Worm (Caenorhabditis elegans) whole organism, L2 larva: ENCODE results near the gene F35H8.4.

Experiments
- C34F6.9 ChIP-seq: fragments of 150-350 bp; optimal IDR thresholded peaks from 2 replicates; lab custom pipeline; 2014; ENCODE audit warnings: missing biosample characterization, missing genetic modification characterization
- F13H6.1 ChIP-seq: sonication (generic microtip); optimal IDR thresholded peaks from 2 replicates; lab custom pipeline; 2016; ENCODE audit warnings: missing genetic modification characterization, missing compliant biosample characterization
- Y55F3AM.14 ChIP-seq: fragments of 200-800 bp; sonication (Bioruptor generic); optimal IDR thresholded peaks from 2 replicates; lab custom pipeline; 2018; ENCODE audit warnings: mild to moderate bottlenecking, missing genetic modification characterization, missing compliant biosample characterization
- ama-1 ChIP-seq: fragments of 150-350 bp; optimal IDR thresholded peaks from 2 replicates; lab custom pipeline; 2018; ENCODE audit warnings: inconsistent platforms
- blmp-1 ChIP-seq: sonication (generic microtip); optimal IDR thresholded peaks from 2 replicates; lab custom pipeline; 2017; ENCODE audit warnings: missing genetic modification characterization, mild to moderate bottlenecking, missing compliant biosample characterization, antibody characterized with exemption, moderate library complexity; ENCODE audit not compliant: insufficient read depth
- ceh-16 ChIP-seq: fragments of 150-350 bp; optimal IDR thresholded peaks from 2 replicates; lab custom pipeline; 2014; ENCODE audit warnings: missing biosample characterization, missing genetic modification characterization
- crh-2 ChIP-seq: sonication (generic microtip); optimal IDR thresholded peaks from 2 replicates; lab custom pipeline; 2017; ENCODE audit warnings: missing biosample characterization, missing genetic modification characterization
- egl-27 ChIP-seq: sonication (generic microtip); optimal IDR thresholded peaks from 3 replicates; lab custom pipeline; 2017; ENCODE audit warnings: missing biosample characterization, missing genetic modification reagents, missing genetic modification characterization
- fos-1 ChIP-seq: fragments of 150-350 bp; optimal IDR thresholded peaks from 2 replicates; lab custom pipeline; 2014; ENCODE audit warnings: missing biosample characterization, missing genetic modification characterization
- gmeb-1 ChIP-seq: fragments of 150-350 bp; optimal IDR thresholded peaks from 2 replicates; lab custom pipeline; 2014; ENCODE audit warnings: missing biosample characterization, missing genetic modification characterization
- lin-13 ChIP-seq: fragments of 150-350 bp; optimal IDR thresholded peaks from 2 replicates; lab custom pipeline; 2014; ENCODE audit warnings: missing biosample characterization, missing genetic modification reagents, missing genetic modification characterization
- lin-39 ChIP-seq: fragments of 150-350 bp; optimal IDR thresholded peaks from 2 replicates; lab custom pipeline; 2014; ENCODE audit warnings: missing biosample characterization, missing genetic modification reagents, missing genetic modification characterization
- lsy-2 ChIP-seq, 2 experiments: fragments of 150-350 bp in 1 of 2; sonication (generic microtip) in 1 of 2; optimal IDR thresholded peaks; 2 replicates each; lab custom pipeline; 2014 to 2017; ENCODE audit warnings: missing biosample characterization in 2 of 2, missing genetic modification characterization in 2 of 2
- mab-5 ChIP-seq: fragments of 150-350 bp; optimal IDR thresholded peaks from 2 replicates; lab custom pipeline; 2014; ENCODE audit warnings: missing biosample characterization, missing genetic modification characterization
- mdl-1 ChIP-seq, 2 experiments: fragments of 150-350 bp in 1 of 2; sonication (generic microtip) in 1 of 2; optimal IDR thresholded peaks; 2 replicates each; lab custom pipeline; 2017; ENCODE audit warnings: missing biosample characterization in 2 of 2, missing genetic modification characterization in 2 of 2
- nhr-12 ChIP-seq: fragments of 150-350 bp; optimal IDR thresholded peaks from 2 replicates; lab custom pipeline; 2014; ENCODE audit warnings: missing biosample characterization, missing genetic modification characterization
- nhr-129 ChIP-seq: fragments of 150-350 bp; optimal IDR thresholded peaks from 2 replicates; lab custom pipeline; 2014; ENCODE audit warnings: missing biosample characterization, missing genetic modification characterization
- nhr-21 ChIP-seq: fragments of 150-350 bp; optimal IDR thresholded peaks from 2 replicates; lab custom pipeline; 2014; ENCODE audit warnings: missing biosample characterization, missing genetic modification characterization
- nhr-237 ChIP-seq: fragments of 150-350 bp; optimal IDR thresholded peaks from 2 replicates; lab custom pipeline; 2014; ENCODE audit warnings: missing biosample characterization, missing genetic modification characterization
- nhr-25 ChIP-seq: fragments of 150-350 bp; sonication (generic microtip); optimal IDR thresholded peaks from 3 replicates; lab custom pipeline; 2014; ENCODE audit warnings: missing biosample characterization, missing genetic modification characterization
- nhr-6 ChIP-seq: fragments of 150-350 bp; optimal IDR thresholded peaks from 2 replicates; lab custom pipeline; 2014; ENCODE audit warnings: missing biosample characterization, missing genetic modification characterization
- nhr-77 ChIP-seq: fragments of 150-350 bp; optimal IDR thresholded peaks from 2 replicates; lab custom pipeline; 2014; ENCODE audit warnings: missing biosample characterization, missing genetic modification characterization
- peb-1 ChIP-seq: fragments of 150-350 bp; optimal IDR thresholded peaks from 2 replicates; lab custom pipeline; 2014; ENCODE audit warnings: missing biosample characterization, missing genetic modification characterization
- sem-4 ChIP-seq: fragments of 150-350 bp; optimal IDR thresholded peaks from 2 replicates; lab custom pipeline; 2014; ENCODE audit warnings: missing biosample characterization, missing genetic modification reagents, missing genetic modification characterization
- sma-3 ChIP-seq: sonication (generic microtip); optimal IDR thresholded peaks from 2 replicates; lab custom pipeline; 2016; ENCODE audit warnings: missing genetic modification reagents, missing genetic modification characterization, missing compliant biosample characterization
- sma-9 ChIP-seq, 2 experiments: fragments of 150-350 bp in 1 of 2; sonication (generic microtip) in 1 of 2; optimal IDR thresholded peaks; 2 replicates each; lab custom pipeline; 2014 to 2016; ENCODE audit warnings: missing genetic modification characterization in 2 of 2, mild to moderate bottlenecking in 1 of 2, missing biosample characterization in 1 of 2, missing compliant biosample characterization in 1 of 2, missing genetic modification reagents in 1 of 2, moderate library complexity in 1 of 2
- unc-55 ChIP-seq: fragments of 150-350 bp; sonication (generic microtip); optimal IDR thresholded peaks from 3 replicates; lab custom pipeline; 2014; ENCODE audit warnings: missing biosample characterization, missing genetic modification reagents, missing genetic modification characterization
- zag-1 ChIP-seq: fragments of 150-350 bp; optimal IDR thresholded peaks from 2 replicates; lab custom pipeline; 2014; ENCODE audit warnings: missing biosample characterization, missing genetic modification characterization
- ztf-1 ChIP-seq: fragments of 200-800 bp; sonication (Bioruptor generic); conservative IDR thresholded peaks from 2 replicates; pipeline ENCODE4 v1.3.6; 2022; ENCODE audit warnings: missing genetic modification characterization, missing compliant biosample characterization
- ztf-4 ChIP-seq: fragments of 150-350 bp; optimal IDR thresholded peaks from 2 replicates; lab custom pipeline; 2014; ENCODE audit warnings: missing biosample characterization, missing genetic modification characterization

The F35H8.4 gene

ce11 chrII:9603419-9603818 is 43.6 kb upstream of the F35H8.4 start (continued):
- TF ChIP-seq sem-4 = peak; percentile 93

- TF ChIP-seq crh-2 (tag; lab: Kevin White, UChicago) (peak; percentile 42), gmeb-1 (tag; lab: Kevin White, UChicago) (peak; percentile 17), mab-5 (tag; lab: Kevin White, UChicago) (no peak), sma-9 (GFP tag; optimal IDR thresholded peaks at IDR 0.05; lab: Kevin White, UChicago) (peak; percentile 55), sma-9 (tag; optimal IDR thresholded peaks at IDR 0.05; lab: Kevin White, UChicago) (no peak), egl-27 (tag; lab: Kevin White, UChicago) (no peak), blmp-1 (peak; percentile 45)
- TF ChIP-seq, all 48 proteins: peak for 4
Observed at ce11 chrII:9602566-9602965, 42.7 kb upstream of the F35H8.4 start.

- TF ChIP-seq sma-9 (GFP tag; optimal IDR thresholded peaks at IDR 0.05; lab: Kevin White, UChicago) (peak; percentile 87), sma-9 (tag; optimal IDR thresholded peaks at IDR 0.05; lab: Kevin White, UChicago) (no peak), mab-5 (tag; lab: Kevin White, UChicago) (no peak), crh-2 (tag; lab: Kevin White, UChicago) (peak; percentile 75), unc-55 (GFP tag; lab: Kevin White, UChicago) (no peak), mdl-1 (tag; optimal IDR thresholded peaks at IDR 0.05; lab: Kevin White, UChicago) (peak; percentile 3 to 70), nhr-6 (tag; lab: Kevin White, UChicago) (peak; percentile 27), nhr-129 (tag; lab: Kevin White, UChicago) (peak; percentile 86), C34F6.9 (tag; lab: Kevin White, UChicago) (peak; percentile 36), blmp-1 (peak; percentile 68), zag-1 (tag; lab: Kevin White, UChicago) (no peak), lin-13 (GFP tag; lab: Kevin White, UChicago) (peak; percentile 9), sma-3 (GFP tag; lab: Kevin White, UChicago) (peak; percentile 17), ztf-4 (peak; percentile 72), nhr-21 (tag; lab: Kevin White, UChicago) (peak; percentile 12), ama-1 (lab: Kevin White, UChicago) (no peak), gmeb-1 (tag; lab: Kevin White, UChicago) (peak; percentile 54), nhr-25 (tag; lab: Kevin White, UChicago) (peak; percentile 86), lsy-2 (tag; optimal IDR thresholded peaks at IDR 0.05; lab: Kevin White, UChicago) (peak in 1 of 2 experiments; percentile 60), sem-4 (peak; percentile 72)
Observed at ce11 chrII:9601679-9602078, 41.9 kb upstream of the F35H8.4 start.

ce11 chrII:9601069-9601468 is 41.2 kb upstream of the F35H8.4 start:
- TF ChIP-seq egl-27 (tag; lab: Kevin White, UChicago) (peak; percentile 57), peb-1 (tag; lab: Kevin White, UChicago) (no peak), F13H6.1 (peak; percentile 68), nhr-6 (tag; lab: Kevin White, UChicago) (peak; percentile 58), lin-39 (tag; lab: Kevin White, UChicago) (no peak), C34F6.9 (tag; lab: Kevin White, UChicago) (peak; percentile 55), ama-1 (lab: Kevin White, UChicago) (peak; percentile 41), mab-5 (tag; lab: Kevin White, UChicago) (peak; percentile 31), sma-3 (GFP tag; lab: Kevin White, UChicago) (peak; percentile 84), crh-2 (tag; lab: Kevin White, UChicago) (peak; percentile 63), nhr-21 (tag; lab: Kevin White, UChicago) (peak; percentile 95), nhr-237 (no peak), sma-9 (GFP tag; optimal IDR thresholded peaks at IDR 0.05; lab: Kevin White, UChicago) (peak; percentile 95), sma-9 (tag; optimal IDR thresholded peaks at IDR 0.05; lab: Kevin White, UChicago) (no peak), nhr-129 (tag; lab: Kevin White, UChicago) (peak; percentile 87), gmeb-1 (tag; lab: Kevin White, UChicago) (peak; percentile 63), sem-4 (peak; percentile 85), nhr-25 (tag; lab: Kevin White, UChicago) (peak; percentile 96), nhr-12 (tag; lab: Kevin White, UChicago) (no peak), ceh-16 (tag; lab: Kevin White, UChicago) (peak; percentile 36), blmp-1 (peak; percentile 86), lsy-2 (tag; optimal IDR thresholded peaks at IDR 0.05; lab: Kevin White, UChicago) (peak in 1 of 2 experiments; percentile 72), Y55F3AM.14 (GFP tag; lab: Kevin White, UChicago) (peak; percentile 1), fos-1 (tag; lab: Kevin White, UChicago) (peak; percentile 74), ztf-1 (GFP tag; lab: Robert Waterston, UW) (no peak), ztf-4 (peak; percentile 67), nhr-77 (no peak), mdl-1 (tag; optimal IDR thresholded peaks at IDR 0.05; lab: Kevin White, UChicago) (peak; percentile 75 to 91), lin-13 (GFP tag; lab: Kevin White, UChicago) (peak; percentile 21)
